Worm (Caenorhabditis elegans): ENCODE measurements around the gene dcaf-1.

DNA sequence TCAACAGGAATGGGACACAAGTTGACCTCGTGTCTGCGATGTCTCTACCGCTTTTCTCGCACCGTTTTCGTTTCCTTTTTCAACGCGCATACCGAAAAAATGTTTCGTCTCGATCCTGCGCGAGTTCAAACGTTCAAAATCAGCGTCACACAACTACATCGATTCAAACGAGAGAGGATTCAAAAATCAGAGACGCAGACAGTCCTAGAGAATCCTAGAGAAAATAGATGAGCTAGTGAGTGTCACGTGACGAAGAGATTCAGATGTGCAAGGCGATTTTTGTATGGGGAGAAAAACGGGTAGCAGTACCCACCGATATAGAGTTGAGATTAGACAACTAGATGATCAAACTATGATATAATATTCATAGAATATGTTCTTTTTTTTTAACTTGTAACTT lies 36.6 kb downstream of the dcaf-1 start:
- TF ChIP-seq him-1 (tag; optimal IDR thresholded peaks at IDR 0.05) (no peak), W03F9.2 (tag; optimal IDR thresholded peaks at IDR 0.05) (no peak)

All from whole organism, L4/young adult.